Fruit fly (Drosophila melanogaster) whole organism, adult: ENCODE measurements around the gene CG8813.

Source experiments
- CG11617 ChIP-seq: fragments of 200-800 bp; sonication (Bioruptor generic); optimal IDR thresholded peaks from 2 replicates; lab custom pipeline; 2017; ENCODE audit warnings: mild to moderate bottlenecking, missing biosample characterization, missing genetic modification reagents, missing genetic modification characterization
- CG14711 ChIP-seq: fragments of 200-800 bp; sonication (Bioruptor generic); optimal IDR thresholded peaks from 2 replicates; lab custom pipeline; 2018; ENCODE audit warnings: missing biosample characterization, mild to moderate bottlenecking, missing genetic modification characterization, moderate library complexity
- CG33017 ChIP-seq: fragments of 200-800 bp; sonication (Bioruptor generic); optimal IDR thresholded peaks from 2 replicates; lab custom pipeline; 2018; ENCODE audit warnings: missing biosample characterization, mild to moderate bottlenecking, missing genetic modification characterization, moderate library complexity
- CG5204 ChIP-seq: fragments of 200-800 bp; sonication (Bioruptor generic); optimal IDR thresholded peaks from 2 replicates; lab custom pipeline; 2016; ENCODE audit warnings: missing biosample characterization, missing genetic modification characterization
- Clk ChIP-seq: fragments of 200-800 bp; sonication (Bioruptor generic); optimal IDR thresholded peaks from 2 replicates; lab custom pipeline; 2017; ENCODE audit warnings: missing biosample characterization, missing genetic modification characterization
- Crg-1 ChIP-seq: fragments of 200-800 bp; sonication (Bioruptor generic); optimal IDR thresholded peaks from 2 replicates; lab custom pipeline; 2016; ENCODE audit warnings: missing biosample characterization, missing genetic modification characterization
- bab1 ChIP-seq: fragments of 200-800 bp; sonication (Bioruptor generic); optimal IDR thresholded peaks from 3 replicates; lab custom pipeline; 2019; ENCODE audit warnings: missing biosample characterization, mild to moderate bottlenecking, missing genetic modification characterization, moderate library complexity
- cic ChIP-seq: fragments of 200-800 bp; sonication (Bioruptor generic); optimal IDR thresholded peaks from 2 replicates; lab custom pipeline; 2017; ENCODE audit warnings: missing biosample characterization, mild to moderate bottlenecking, missing genetic modification characterization, moderate library complexity
- cnc ChIP-seq, 2 experiments: fragments of >200 bp; optimal IDR thresholded peaks; 2 replicates each; lab custom pipeline; 2017
- kay ChIP-seq: fragments of 200-800 bp; sonication (Bioruptor generic); peaks from one replicate; lab custom pipeline; 2016; ENCODE audit warnings: missing biosample characterization, missing genetic modification characterization, borderline replicate concordance
- ovo ChIP-seq: fragments of 200-800 bp; sonication (Bioruptor generic); optimal IDR thresholded peaks from 2 replicates; lab custom pipeline; 2016; ENCODE audit warnings: missing biosample characterization, missing genetic modification characterization
- pad ChIP-seq: fragments of 200-800 bp; sonication (Bioruptor generic); optimal IDR thresholded peaks from 3 replicates; lab custom pipeline; 2017; ENCODE audit warnings: missing biosample characterization, missing genetic modification characterization, mild to moderate bottlenecking, moderate library complexity, missing genetic modification reagents
- tj ChIP-seq: fragments of 200-800 bp; sonication (Bioruptor generic); optimal IDR thresholded peaks from 3 replicates; lab custom pipeline; 2017; ENCODE audit warnings: missing biosample characterization, mild to moderate bottlenecking, missing genetic modification characterization, moderate library complexity

DNA sequence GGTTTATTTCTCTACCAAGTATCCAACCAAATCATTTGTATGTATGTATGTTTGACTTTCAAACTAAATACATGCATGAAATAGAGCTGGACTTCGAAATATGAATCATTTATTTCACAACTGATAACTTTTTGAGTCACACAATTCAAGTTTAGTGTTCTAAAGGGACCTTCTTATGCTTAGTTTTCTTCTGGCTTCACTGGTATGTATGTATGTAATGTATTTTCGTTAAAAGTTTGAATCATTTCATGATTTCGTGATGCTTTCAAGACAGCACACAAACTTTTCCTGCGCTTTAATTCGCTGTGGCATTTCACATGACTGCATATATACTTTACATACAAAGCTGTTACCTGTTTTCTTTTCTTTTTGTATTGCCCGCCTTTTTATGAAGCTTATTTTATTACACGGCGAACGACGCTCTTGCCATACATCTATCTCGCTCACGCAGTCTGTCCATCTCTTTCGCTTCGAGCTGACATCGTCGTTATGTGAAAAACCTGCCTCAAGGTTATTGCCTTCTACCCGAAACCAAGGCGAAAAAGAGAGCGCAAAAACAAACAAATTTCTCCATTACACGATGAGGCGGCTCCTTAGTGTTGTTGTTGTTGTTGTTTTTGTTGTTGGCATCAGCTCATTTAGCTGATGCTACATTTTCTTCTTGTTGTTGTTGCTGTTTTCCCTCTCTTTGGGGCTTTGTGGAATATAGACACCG is 39.1 kb downstream of the CG8813 start:
- TF ChIP-seq Crg-1 (GFP tag; lab: Kevin White, UChicago) (no peak), tj (peak; percentile 99), CG5204 (GFP tag; lab: Kevin White, UChicago) (no peak), bab1 (GFP tag; lab: Kevin White, UChicago) (no peak), kay (GFP tag; lab: Kevin White, UChicago) (no peak), cnc (optimal IDR thresholded peaks at IDR 0.05; lab: Kevin White, UChicago) (no peak), CG14711 (tag; lab: Kevin White, UChicago) (no peak), CG11617 (GFP tag; lab: Kevin White, UChicago) (no peak), Clk (GFP tag; lab: Kevin White, UChicago) (no peak), cic (GFP tag; lab: Kevin White, UChicago) (no peak), ovo (GFP tag; lab: Kevin White, UChicago) (no peak), pad (GFP tag; lab: Kevin White, UChicago) (no peak), CG33017 (tag; lab: Kevin White, UChicago) (no peak)
